Worm (Caenorhabditis elegans): ENCODE results near the gene sru-23.

DNA sequence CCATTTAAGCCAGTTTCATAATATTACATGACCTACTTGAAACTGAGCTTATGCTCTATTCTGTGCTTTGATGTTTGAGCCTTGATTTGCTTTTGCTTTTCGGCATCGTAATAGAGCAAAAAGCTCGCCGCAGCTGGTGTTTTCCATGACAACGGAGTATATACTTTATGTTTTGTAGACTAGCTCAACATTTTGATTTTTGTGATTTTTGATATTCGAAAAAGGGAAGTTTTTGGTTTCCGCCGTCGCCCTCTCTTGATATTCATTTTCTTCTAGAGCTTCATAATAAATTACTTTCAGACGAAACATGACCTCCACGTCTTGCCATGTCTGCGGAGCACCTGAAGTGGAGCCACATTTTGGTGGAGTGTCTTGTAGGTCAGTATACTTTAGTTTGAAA, 29.9 kb upstream of the sru-23 start, which contains the start of gene nhr-63:
- TF ChIP-seq skn-1 (tag; optimal IDR thresholded peaks at IDR 0.05) (no peak), fos-1 (tag; optimal IDR thresholded peaks at IDR 0.05) (no peak), ztf-4 (tag; optimal IDR thresholded peaks at IDR 0.05) (no peak), lin-35 (GFP tag; optimal IDR thresholded peaks at IDR 0.05) (no peak), nhr-76 (tag; optimal IDR thresholded peaks at IDR 0.05) (no peak), ets-5 (GFP tag; IDR thresholded peaks at IDR 0.05) (no peak), nhr-11 (tag; optimal IDR thresholded peaks at IDR 0.05) (no peak), elt-2 (tag; optimal IDR thresholded peaks at IDR 0.05) (no peak), nhr-237 (tag; optimal IDR thresholded peaks at IDR 0.05) (no peak), hlh-4 (tag; optimal IDR thresholded peaks at IDR 0.05) (no peak), nhr-12 (tag; optimal IDR thresholded peaks at IDR 0.05) (no peak), sox-4 (tag; optimal IDR thresholded peaks at IDR 0.05) (no peak), egl-27 (tag; optimal IDR thresholded peaks at IDR 0.05) (no peak), sptf-1 (tag; optimal IDR thresholded peaks at IDR 0.05) (no peak)

Measured in whole organism, L1 larva.